Fruit fly (Drosophila melanogaster) whole organism, embryonic: ENCODE measurements around the gene CG7275.

Source experiments
- Aef1 ChIP-seq: fragments of 200-800 bp; sonication (Bioruptor generic); IDR thresholded peaks from 3 replicates; pipeline ENCODE4 v1.3.6; 2022; ENCODE audit warnings: missing biosample characterization, missing genetic modification characterization
- Antp ChIP-seq: fragments of 200-800 bp; sonication (Bioruptor generic); optimal IDR thresholded peaks from 3 replicates; lab custom pipeline; 2016; ENCODE audit warnings: missing biosample characterization, missing genetic modification characterization
- Atf-2 ChIP-seq: fragments of 200-800 bp; sonication (Bioruptor generic); optimal IDR thresholded peaks from 2 replicates; lab custom pipeline; 2016; ENCODE audit warnings: missing biosample characterization, missing genetic modification characterization
- Atf6 ChIP-seq: fragments of 200-800 bp; sonication (Bioruptor generic); IDR thresholded peaks from 2 replicates; pipeline ENCODE4 v1.3.6; 2022; ENCODE audit warnings: missing biosample characterization, missing genetic modification characterization
- Blimp-1 ChIP-seq: fragments of 200-800 bp; sonication (Bioruptor generic); optimal IDR thresholded peaks from 3 replicates; lab custom pipeline; 2018; ENCODE audit warnings: missing biosample characterization, missing genetic modification characterization, mild to moderate bottlenecking, moderate library complexity, missing genetic modification reagents
- CG10565 ChIP-seq: fragments of 200-800 bp; sonication (Bioruptor generic); optimal IDR thresholded peaks from 3 replicates; lab custom pipeline; 2016; ENCODE audit warnings: missing biosample characterization, mild to moderate bottlenecking, missing genetic modification characterization
- CG11085 ChIP-seq: fragments of 200-800 bp; sonication (Bioruptor generic); IDR thresholded peaks from 2 replicates; pipeline ENCODE4 v1.3.6; 2022; ENCODE audit warnings: missing biosample characterization, missing genetic modification characterization
- CG11696 ChIP-seq: fragments of 200-800 bp; sonication (Bioruptor generic); IDR thresholded peaks from 2 replicates; pipeline ENCODE4 v1.3.6; 2022; ENCODE audit warnings: missing biosample characterization, missing genetic modification characterization
- CG12236 ChIP-seq: fragments of 200-800 bp; sonication (Bioruptor generic); optimal IDR thresholded peaks from 2 replicates; lab custom pipeline; 2016; ENCODE audit warnings: missing biosample characterization, missing genetic modification characterization
- CG12391 ChIP-seq: fragments of 200-800 bp; sonication (Bioruptor generic); optimal IDR thresholded peaks from 3 replicates; lab custom pipeline; 2018; ENCODE audit warnings: missing biosample characterization, mild to moderate bottlenecking, missing genetic modification characterization, moderate library complexity
- CG13424 ChIP-seq: fragments of 200-800 bp; sonication (Bioruptor generic); optimal IDR thresholded peaks from 2 replicates; lab custom pipeline; 2019; ENCODE audit warnings: missing biosample characterization, mild to moderate bottlenecking, missing genetic modification characterization, moderate library complexity
- CG14710 ChIP-seq: fragments of 200-800 bp; sonication (Bioruptor generic); optimal IDR thresholded peaks from 3 replicates; lab custom pipeline; 2019; ENCODE audit warnings: missing biosample characterization, mild to moderate bottlenecking, missing genetic modification characterization, moderate library complexity
- CG15696 ChIP-seq: fragments of 200-800 bp; sonication (Bioruptor generic); optimal IDR thresholded peaks from 2 replicates; lab custom pipeline; 2019; ENCODE audit warnings: missing biosample characterization, mild to moderate bottlenecking, missing genetic modification characterization, moderate library complexity
- CG1602 ChIP-seq: fragments of 200-800 bp; sonication (Bioruptor generic); optimal IDR thresholded peaks from 3 replicates; lab custom pipeline; 2016; ENCODE audit warnings: missing biosample characterization, missing genetic modification characterization
- CG16779 ChIP-seq: fragments of 200-800 bp; sonication (Bioruptor generic); IDR thresholded peaks from 2 replicates; pipeline ENCODE4 v1.3.6; 2022; ENCODE audit warnings: missing biosample characterization, missing genetic modification characterization
- CG17802 ChIP-seq: fragments of 200-800 bp; sonication (Bioruptor generic); optimal IDR thresholded peaks from 2 replicates; lab custom pipeline; 2018; ENCODE audit warnings: missing biosample characterization, mild to moderate bottlenecking, missing genetic modification characterization, moderate library complexity
- CG1792 ChIP-seq: fragments of 200-800 bp; sonication (Bioruptor generic); optimal IDR thresholded peaks from 2 replicates; lab custom pipeline; 2016; ENCODE audit warnings: missing biosample characterization, missing genetic modification characterization
- CG2129 ChIP-seq: fragments of 200-800 bp; sonication (Bioruptor generic); IDR thresholded peaks from 2 replicates; pipeline ENCODE4 v1.3.6; 2022; ENCODE audit warnings: missing biosample characterization, missing genetic modification characterization; ENCODE audit not compliant: partially characterized antibody
- CG30431 ChIP-seq: fragments of 200-800 bp; sonication (Bioruptor generic); optimal IDR thresholded peaks from 2 replicates; lab custom pipeline; 2017; ENCODE audit warnings: missing biosample characterization, missing genetic modification characterization
- CG4328 ChIP-seq: fragments of 200-800 bp; sonication (Bioruptor generic); optimal IDR thresholded peaks from 3 replicates; lab custom pipeline; 2017; ENCODE audit warnings: missing biosample characterization, missing genetic modification reagents, missing genetic modification characterization
- CG4730 ChIP-seq: fragments of 200-800 bp; sonication (Bioruptor generic); IDR thresholded peaks from 2 replicates; pipeline ENCODE4 v1.3.6; 2022; ENCODE audit warnings: missing biosample characterization, missing genetic modification characterization
- CG4820 ChIP-seq: fragments of 200-800 bp; sonication (Bioruptor generic); optimal IDR thresholded peaks from 3 replicates; lab custom pipeline; 2016; ENCODE audit warnings: missing biosample characterization, missing genetic modification characterization
- CG6175 ChIP-seq: fragments of 200-800 bp; sonication (Bioruptor generic); IDR thresholded peaks from 3 replicates; pipeline ENCODE4 v1.3.6; 2022; ENCODE audit warnings: missing biosample characterization, missing genetic modification characterization
- CG6791 ChIP-seq: fragments of 200-800 bp; sonication (Bioruptor generic); IDR thresholded peaks from 3 replicates; pipeline ENCODE4 v1.3.6; 2022; ENCODE audit warnings: missing biosample characterization, missing genetic modification characterization; ENCODE audit not compliant: partially characterized antibody
- CG8944 ChIP-seq: fragments of 200-800 bp; sonication (Bioruptor generic); optimal IDR thresholded peaks from 3 replicates; lab custom pipeline; 2016; ENCODE audit warnings: missing biosample characterization, missing genetic modification characterization
- Camta ChIP-seq: fragments of 200-800 bp; sonication (Bioruptor generic); optimal IDR thresholded peaks from 2 replicates; lab custom pipeline; 2016; ENCODE audit warnings: missing biosample characterization, missing genetic modification characterization
- Dip2 ChIP-seq: fragments of 200-800 bp; sonication (Bioruptor generic); IDR thresholded peaks from 2 replicates; pipeline ENCODE4 v1.3.6; 2022; ENCODE audit warnings: missing biosample characterization, missing genetic modification characterization
- Dip3 ChIP-seq: fragments of 200-800 bp; sonication (Bioruptor generic); optimal IDR thresholded peaks from 3 replicates; lab custom pipeline; 2016; ENCODE audit warnings: missing biosample characterization, missing genetic modification characterization
- Doc2 ChIP-seq: fragments of 200-800 bp; sonication (Bioruptor generic); IDR thresholded peaks from 2 replicates; pipeline ENCODE4 v1.3.6; 2022; ENCODE audit warnings: missing biosample characterization, missing genetic modification characterization
- E2f1 ChIP-seq: fragments of 200-800 bp; sonication (Bioruptor generic); IDR thresholded peaks from 2 replicates; pipeline ENCODE4 v1.3.6; 2022; ENCODE audit warnings: missing biosample characterization, missing genetic modification characterization
- Fer1 ChIP-seq: fragments of 200-800 bp; sonication (Bioruptor generic); optimal IDR thresholded peaks from 2 replicates; lab custom pipeline; 2017; ENCODE audit warnings: missing biosample characterization, mild to moderate bottlenecking, missing genetic modification characterization
- Hmr ChIP-seq: fragments of 200-800 bp; sonication (Bioruptor generic); optimal IDR thresholded peaks from 3 replicates; lab custom pipeline; 2017; ENCODE audit warnings: mild to moderate bottlenecking, missing biosample characterization, missing genetic modification reagents, missing genetic modification characterization
- Hr39 ChIP-seq: fragments of >200 bp; optimal IDR thresholded peaks from 2 replicates; lab custom pipeline; 2017
- Kr ChIP-seq: fragments of 200-800 bp; sonication (Bioruptor generic); optimal IDR thresholded peaks from 2 replicates; lab custom pipeline; 2017; ENCODE audit warnings: missing biosample characterization, mild to moderate bottlenecking, missing genetic modification characterization
- NFAT ChIP-seq: fragments of 200-800 bp; sonication (Bioruptor generic); IDR thresholded peaks from 2 replicates; pipeline ENCODE4 v1.3.6; 2022; ENCODE audit warnings: missing biosample characterization, missing genetic modification characterization
- Nf-YC ChIP-seq: fragments of 200-800 bp; optimal IDR thresholded peaks from 3 replicates; lab custom pipeline; 2019; ENCODE audit warnings: missing biosample characterization, mild to moderate bottlenecking, missing genetic modification characterization, moderate library complexity
- Spps ChIP-seq: fragments of 200-800 bp; sonication (Bioruptor generic); optimal IDR thresholded peaks from 2 replicates; lab custom pipeline; 2018; ENCODE audit warnings: missing biosample characterization, mild to moderate bottlenecking, missing genetic modification characterization
- Usf ChIP-seq: fragments of 200-800 bp; sonication (Bioruptor generic); optimal IDR thresholded peaks from 2 replicates; lab custom pipeline; 2017; ENCODE audit warnings: missing genotype, missing biosample characterization, missing genetic modification characterization
- ara ChIP-seq: fragments of 200-800 bp; sonication (Bioruptor generic); IDR thresholded peaks from 2 replicates; pipeline ENCODE4 v1.3.6; 2022; ENCODE audit warnings: missing biosample characterization, missing genetic modification characterization
- ato ChIP-seq: fragments of 200-800 bp; sonication (Bioruptor generic); IDR thresholded peaks from 2 replicates; pipeline ENCODE4 v1.3.6; 2022; ENCODE audit warnings: missing biosample characterization, missing genetic modification characterization; ENCODE audit not compliant: partially characterized antibody
- chn ChIP-seq: fragments of 200-800 bp; sonication (Bioruptor generic); optimal IDR thresholded peaks from 2 replicates; lab custom pipeline; 2016; ENCODE audit warnings: missing biosample characterization, missing genetic modification characterization
- crc ChIP-seq: fragments of 200-800 bp; sonication (Bioruptor generic); optimal IDR thresholded peaks from 2 replicates; lab custom pipeline; 2016; ENCODE audit warnings: missing biosample characterization, missing genetic modification characterization
- fu2 ChIP-seq: fragments of 200-800 bp; sonication (Bioruptor generic); optimal IDR thresholded peaks from 2 replicates; lab custom pipeline; 2016; ENCODE audit warnings: missing biosample characterization, missing genetic modification characterization
- gce ChIP-seq: fragments of 200-800 bp; sonication (Bioruptor generic); IDR thresholded peaks from 3 replicates; pipeline ENCODE4 v1.3.6; 2022; ENCODE audit warnings: missing biosample characterization, missing genetic modification characterization
- gsb ChIP-seq: fragments of 200-800 bp; sonication (Bioruptor generic); IDR thresholded peaks from 2 replicates; pipeline ENCODE4 v1.3.6; 2022; ENCODE audit warnings: missing biosample characterization, missing genetic modification characterization
- jigr1 ChIP-seq: fragments of 200-800 bp; sonication (Bioruptor generic); IDR thresholded peaks from 3 replicates; pipeline ENCODE4 v1.3.6; 2022; ENCODE audit warnings: missing biosample characterization, missing genetic modification characterization
- lov ChIP-seq, 2 experiments: fragments of 200-800 bp in 1 of 2; fragments of >200 bp in 1 of 2; sonication (Bioruptor generic) in 1 of 2; IDR thresholded peaks in 1 of 2; optimal IDR thresholded peaks in 1 of 2; 2 replicates in 1 of 2; 3 replicates in 1 of 2; pipeline versions ENCODE4 v1.3.6 to Lab custom; 2017 to 2022; ENCODE audit warnings: missing biosample characterization in 1 of 2, missing genetic modification characterization in 1 of 2
- slp2 ChIP-seq: fragments of 200-800 bp; sonication (Bioruptor generic); optimal IDR thresholded peaks from 2 replicates; lab custom pipeline; 2016; ENCODE audit warnings: missing biosample characterization, missing genetic modification characterization
- trem ChIP-seq: fragments of 200-800 bp; optimal IDR thresholded peaks from 3 replicates; lab custom pipeline; 2019; ENCODE audit warnings: missing biosample characterization, mild to moderate bottlenecking, missing genetic modification characterization, moderate library complexity
- vvl ChIP-seq: fragments of 200-800 bp; sonication (Bioruptor generic); IDR thresholded peaks from 2 replicates; pipeline ENCODE4 v1.3.6; 2022; ENCODE audit warnings: missing biosample characterization, missing genetic modification characterization

Gene CG7275

DNA sequence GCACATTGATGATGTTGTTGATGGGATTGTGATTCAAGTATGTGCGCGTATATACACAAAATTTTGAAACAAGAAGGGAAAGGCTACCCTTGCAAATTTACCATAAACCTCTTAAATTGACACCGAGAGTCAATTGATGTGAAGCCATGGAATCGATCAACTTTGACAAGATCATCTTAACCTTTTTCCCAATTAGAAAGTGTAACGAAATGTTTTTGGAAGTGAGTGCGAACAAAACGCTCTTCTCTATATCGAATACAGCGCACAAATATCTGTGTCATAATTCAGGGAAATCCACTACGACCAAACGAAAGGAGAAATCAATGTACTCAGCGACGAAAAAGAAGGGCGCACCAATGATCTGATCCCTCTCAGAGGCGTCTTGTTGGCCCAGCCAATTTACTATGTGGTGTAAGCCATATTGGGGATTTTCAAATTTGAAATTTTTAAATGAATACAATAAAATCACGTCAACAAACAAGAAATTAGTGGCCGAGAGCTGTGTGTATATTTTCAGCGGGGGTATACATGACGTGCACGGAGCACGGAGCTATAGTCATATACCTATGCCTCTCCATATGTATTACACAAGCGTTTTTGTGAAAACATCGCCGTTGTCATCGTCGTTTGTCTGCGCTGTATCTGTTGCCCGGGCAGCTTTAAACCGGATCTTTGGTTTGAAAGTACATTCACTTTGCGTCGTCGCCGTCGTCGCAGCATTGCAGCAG is 34.8 kb downstream of the CG7275 start (continued):
- TF ChIP-seq CG4730 = no peak
- TF ChIP-seq CG14710 (tag; lab: Kevin White, UChicago) = no peak
- no peak for TF ChIP-seq CG2129 (GFP tag; lab: Robert Waterston, UW)
- no peak for TF ChIP-seq lov (optimal IDR thresholded peaks at IDR 0.05; lab: Kevin White, UChicago)
- TF ChIP-seq lov (GFP tag; IDR thresholded peaks at IDR 0.05; lab: Robert Waterston, UW) = no peak
- no peak for TF ChIP-seq Atf6 (GFP tag; lab: Robert Waterston, UW)
- TF ChIP-seq CG12236 (GFP tag; lab: Kevin White, UChicago) = peak; percentile 35
- peak; percentile 58 for TF ChIP-seq Blimp-1 (GFP tag; lab: Kevin White, UChicago)
- TF ChIP-seq Spps (tag; lab: Kevin White, UChicago) = peak; percentile 34
- TF ChIP-seq NFAT (GFP tag; lab: Robert Waterston, UW) = 0 out of 2 replicates have a peak, but pooled peaks have one; percentile 48
- TF ChIP-seq ato = no peak
- TF ChIP-seq Dip2 (GFP tag; lab: Robert Waterston, UW) = no peak
- peak; percentile 8 for TF ChIP-seq trem
- peak; percentile 38 for TF ChIP-seq Antp
- TF ChIP-seq vvl (GFP tag; lab: Robert Waterston, UW) = peak; percentile 35; the same call in 1 of the 2 replicates
- TF ChIP-seq ara (GFP tag; lab: Robert Waterston, UW) = peak; percentile 59
- peak; percentile 49 for TF ChIP-seq CG13424
- no peak for TF ChIP-seq Nf-YC
- TF ChIP-seq Aef1 (GFP tag; lab: Robert Waterston, UW) = no peak
- peak; percentile 28; the same call in 1 of the 2 replicates for TF ChIP-seq CG11696 (GFP tag; lab: Robert Waterston, UW)
- no peak for TF ChIP-seq CG11085 (GFP tag; lab: Robert Waterston, UW)
- 0 out of 2 replicates have a peak, but pooled peaks have one; percentile 3 for TF ChIP-seq CG16779 (GFP tag; lab: Robert Waterston, UW)
- no peak for TF ChIP-seq gsb
- TF ChIP-seq gce (GFP tag; lab: Robert Waterston, UW) = peak; percentile 8; the same call in 1 of the 3 replicates
- TF ChIP-seq E2f1 (GFP tag; lab: Robert Waterston, UW) = 0 out of 2 replicates have a peak, but pooled peaks have one; percentile 21
- TF ChIP-seq CG8944 = peak; percentile 40
- no peak for TF ChIP-seq Camta (GFP tag; lab: Kevin White, UChicago)
- no peak for TF ChIP-seq CG6175 (GFP tag; lab: Robert Waterston, UW)
- TF ChIP-seq CG1792 (GFP tag; lab: Kevin White, UChicago) = peak; percentile 29
- TF ChIP-seq crc (GFP tag; lab: Kevin White, UChicago) = no peak
- TF ChIP-seq CG4820 (GFP tag; lab: Kevin White, UChicago) = no peak
- peak; percentile 32 for TF ChIP-seq CG12391
- no peak for TF ChIP-seq Hr39 (lab: Kevin White, UChicago)
- peak; percentile 12 for TF ChIP-seq CG4328
- no peak for TF ChIP-seq CG30431 (GFP tag; lab: Kevin White, UChicago)
- peak; percentile 46 for TF ChIP-seq CG17802 (tag; lab: Kevin White, UChicago)
- TF ChIP-seq Atf-2 (GFP tag; lab: Kevin White, UChicago) = no peak
- no peak for TF ChIP-seq Kr (GFP tag; lab: Kevin White, UChicago)
- TF ChIP-seq CG10565 (GFP tag; lab: Kevin White, UChicago) = no peak
- TF ChIP-seq Doc2 = no peak
- peak; percentile 18 for TF ChIP-seq CG15696 (tag; lab: Kevin White, UChicago)
- no peak for TF ChIP-seq slp2 (GFP tag; lab: Kevin White, UChicago)
- TF ChIP-seq Fer1 (GFP tag; lab: Kevin White, UChicago) = peak; percentile 23
- no peak for TF ChIP-seq Hmr
- no peak for TF ChIP-seq jigr1 (GFP tag; lab: Robert Waterston, UW)
- TF ChIP-seq fu2 (GFP tag; lab: Kevin White, UChicago) = no peak
- no peak for TF ChIP-seq Usf (GFP tag; lab: Kevin White, UChicago)
- no peak for TF ChIP-seq chn
- TF ChIP-seq CG6791 = no peak
- peak; percentile 32 for TF ChIP-seq Dip3 (GFP tag; lab: Kevin White, UChicago)
- no peak for TF ChIP-seq CG1602 (GFP tag; lab: Kevin White, UChicago)
